Fruit fly (Drosophila melanogaster): ENCODE results near the gene CG13901.

Gene CG13901

dm6 chr3L:837552-838187, at the start of gene CG13901, which contains the start of gene CG13887 (continued):
- TF ChIP-seq CG30020 (tag; optimal IDR thresholded peaks at IDR 0.05), result peak; percentile 82
- peak; percentile 91 for TF ChIP-seq sob (GFP tag; IDR thresholded peaks at IDR 0.05)
- peak; percentile 84 for TF ChIP-seq CG17328 (GFP tag; IDR thresholded peaks at IDR 0.05)
- peak; percentile 90 for TF ChIP-seq unpg (GFP tag; optimal IDR thresholded peaks at IDR 0.05)
- TF ChIP-seq CG8388 (GFP tag; optimal IDR thresholded peaks at IDR 0.05), result peak; percentile 83
- TF ChIP-seq CG11398 (GFP tag; optimal IDR thresholded peaks at IDR 0.05), result peak; percentile 76
- no peak for TF ChIP-seq h (optimal IDR thresholded peaks at IDR 0.05)
- TF ChIP-seq CG6689 (GFP tag; IDR thresholded peaks at IDR 0.05), result peak; percentile 87
- TF ChIP-seq tio (GFP tag; optimal IDR thresholded peaks at IDR 0.05), result no peak
- peak; percentile 82 for TF ChIP-seq tup (GFP tag; optimal IDR thresholded peaks at IDR 0.05)
- peak; percentile 74 for TF ChIP-seq CG14667 (GFP tag; IDR thresholded peaks at IDR 0.05)
- TF ChIP-seq Fer1 (GFP tag; optimal IDR thresholded peaks at IDR 0.05), result peak; percentile 91
- 0 out of 2 replicates have a peak, but pooled peaks have one; percentile 52 for TF ChIP-seq toy (GFP tag; IDR thresholded peaks at IDR 0.05)
- peak; percentile 62 for TF ChIP-seq CG12071 (GFP tag; optimal IDR thresholded peaks at IDR 0.05)
- no peak for TF ChIP-seq yki (optimal IDR thresholded peaks at IDR 0.05)
- no peak for TF ChIP-seq Dip2 (GFP tag; IDR thresholded peaks at IDR 0.05)
- TF ChIP-seq knrl (GFP tag; IDR thresholded peaks at IDR 0.05; ENCODE audit: partially characterized antibody), result 0 out of 3 replicates have a peak, but pooled peaks have one; percentile 54
- TF ChIP-seq trem (tag; optimal IDR thresholded peaks at IDR 0.05), result peak; percentile 100
- no peak for TF ChIP-seq br (optimal IDR thresholded peaks at IDR 0.05)
- TF ChIP-seq CG14965 (GFP tag; optimal IDR thresholded peaks at IDR 0.05; ENCODE audit: borderline replicate concordance), result no peak
- TF ChIP-seq Pdp1 (GFP tag; optimal IDR thresholded peaks at IDR 0.05), result peak; percentile 84 to 95
- peak; percentile 86 to 92 for TF ChIP-seq chif (GFP tag; optimal IDR thresholded peaks at IDR 0.05)
- peak; percentile 78 for TF ChIP-seq CG11093 (GFP tag; IDR thresholded peaks at IDR 0.05)
- TF ChIP-seq scrt (GFP tag; optimal IDR thresholded peaks at IDR 0.05), result no peak
- TF ChIP-seq fd96Cb (tag; optimal IDR thresholded peaks at IDR 0.05), result peak; percentile 84
- TF ChIP-seq CG2116 (GFP tag; optimal IDR thresholded peaks at IDR 0.05), result peak; percentile 87
- TF ChIP-seq pfk (GFP tag; optimal IDR thresholded peaks at IDR 0.05), result peak; percentile 26
- no peak for TF ChIP-seq pita (GFP tag; optimal IDR thresholded peaks at IDR 0.05)
- TF ChIP-seq fd102C (GFP tag; optimal IDR thresholded peaks at IDR 0.05), result peak; percentile 35
- TF ChIP-seq Lhr (GFP tag; optimal IDR thresholded peaks at IDR 0.05), result peak; percentile 85
- TF ChIP-seq CG9876 (GFP tag; optimal IDR thresholded peaks at IDR 0.05), result peak; percentile 85
- peak; percentile 94 for TF ChIP-seq nmo (GFP tag; optimal IDR thresholded peaks at IDR 0.05)
- TF ChIP-seq CG13775 (GFP tag; optimal IDR thresholded peaks at IDR 0.05), result peak; percentile 89
- peak; percentile 52 for TF ChIP-seq btn (GFP tag; optimal IDR thresholded peaks at IDR 0.05)
- no peak for TF ChIP-seq Lpt (GFP tag; optimal IDR thresholded peaks at IDR 0.05)
- peak; percentile 77 for TF ChIP-seq zen (tag; optimal IDR thresholded peaks at IDR 0.05)
- TF ChIP-seq MESR4 (GFP tag; optimal IDR thresholded peaks at IDR 0.05), result peak; percentile 86
- peak; percentile 93 for TF ChIP-seq shn (GFP tag; optimal IDR thresholded peaks at IDR 0.05)
- peak; percentile 95 for TF ChIP-seq Max (GFP tag; optimal IDR thresholded peaks at IDR 0.05)
- TF ChIP-seq Hr3 (GFP tag; optimal IDR thresholded peaks at IDR 0.05), result peak; percentile 93
- TF ChIP-seq CG15073 (GFP tag; optimal IDR thresholded peaks at IDR 0.05), result peak; percentile 59
- TF ChIP-seq CG17361 (GFP tag; IDR thresholded peaks at IDR 0.05), result peak; percentile 91
- TF ChIP-seq lola (GFP tag; optimal IDR thresholded peaks at IDR 0.05), result peak in 1 of 3 experiments; percentile 84
- TF ChIP-seq Bgb (GFP tag; IDR thresholded peaks at IDR 0.05; ENCODE audit: partially characterized antibody), result no peak
- TF ChIP-seq Hmr (GFP tag; optimal IDR thresholded peaks at IDR 0.05), result peak; percentile 92
- peak; percentile 82 for TF ChIP-seq NFAT (GFP tag; IDR thresholded peaks at IDR 0.05)
- TF ChIP-seq CG2120 (GFP tag; optimal IDR thresholded peaks at IDR 0.05), result peak; percentile 97
- peak; percentile 84 for TF ChIP-seq CG11695 (GFP tag; IDR thresholded peaks at IDR 0.05)
- peak; percentile 66; the same call in 2 of the 3 replicates for TF ChIP-seq CG6175 (GFP tag; IDR thresholded peaks at IDR 0.05)
- peak; percentile 93 for TF ChIP-seq stwl (tag; optimal IDR thresholded peaks at IDR 0.05)

All from whole organism, embryonic.